Fruit fly (Drosophila melanogaster) whole organism, embryonic: Measurements from ENCODE around the gene rngo.
A peak's percentile ranks its signal among the peaks of the same experiment; 100 is the strongest.

Source experiments
- BtbVII ChIP-seq: fragments of 200-800 bp; sonication (Bioruptor generic); optimal IDR thresholded peaks from 3 replicates; lab custom pipeline; 2017; ENCODE audit warnings: missing biosample characterization, mild to moderate bottlenecking, missing genetic modification characterization
- C15 ChIP-seq: fragments of 200-800 bp; sonication (Bioruptor generic); IDR thresholded peaks from 3 replicates; pipeline ENCODE4 v1.3.6; 2022; ENCODE audit warnings: missing biosample characterization, missing genetic modification characterization
- CG10147 ChIP-seq: fragments of 200-800 bp; sonication (Bioruptor generic); optimal IDR thresholded peaks from 2 replicates; lab custom pipeline; 2019; ENCODE audit warnings: missing biosample characterization, mild to moderate bottlenecking, missing genetic modification characterization, moderate library complexity
- CG1024 ChIP-seq: fragments of 200-800 bp; sonication (Bioruptor generic); IDR thresholded peaks from 2 replicates; pipeline ENCODE4 v1.3.6; 2022; ENCODE audit warnings: missing biosample characterization, missing genetic modification characterization
- CG10543 ChIP-seq: fragments of 200-800 bp; sonication (Bioruptor generic); optimal IDR thresholded peaks from 3 replicates; lab custom pipeline; 2017; ENCODE audit warnings: missing biosample characterization, mild to moderate bottlenecking, missing genetic modification characterization, moderate library complexity
- CG12155 ChIP-seq: fragments of 200-800 bp; sonication (Bioruptor generic); optimal IDR thresholded peaks from 3 replicates; lab custom pipeline; 2016; ENCODE audit warnings: missing biosample characterization, missing genetic modification characterization
- CG12219 ChIP-seq: fragments of 200-800 bp; sonication (Bioruptor generic); optimal IDR thresholded peaks from 3 replicates; lab custom pipeline; 2018; ENCODE audit warnings: missing biosample characterization, mild to moderate bottlenecking, missing genetic modification characterization
- CG13775 ChIP-seq: fragments of 200-800 bp; sonication (Bioruptor generic); optimal IDR thresholded peaks from 3 replicates; lab custom pipeline; 2017; ENCODE audit warnings: missing biosample characterization, mild to moderate bottlenecking, missing genetic modification characterization
- CG14965 ChIP-seq: fragments of 200-800 bp; sonication (Bioruptor generic); optimal IDR thresholded peaks from 2 replicates; lab custom pipeline; 2016; ENCODE audit warnings: missing biosample characterization, missing genetic modification characterization, borderline replicate concordance
- CG15073 ChIP-seq: fragments of 200-800 bp; sonication (Bioruptor generic); optimal IDR thresholded peaks from 2 replicates; lab custom pipeline; 2016; ENCODE audit warnings: missing biosample characterization, missing genetic modification characterization
- CG2129 ChIP-seq: fragments of 200-800 bp; sonication (Bioruptor generic); IDR thresholded peaks from 2 replicates; pipeline ENCODE4 v1.3.6; 2022; ENCODE audit warnings: missing biosample characterization, missing genetic modification characterization; ENCODE audit not compliant: partially characterized antibody
- CG31224 ChIP-seq: fragments of 200-800 bp; sonication (Bioruptor generic); IDR thresholded peaks from 2 replicates; pipeline ENCODE4 v1.3.6; 2022; ENCODE audit warnings: missing biosample characterization, missing genetic modification characterization
- CG3281 ChIP-seq: fragments of 200-800 bp; sonication (Bioruptor generic); optimal IDR thresholded peaks from 3 replicates; lab custom pipeline; 2017; ENCODE audit warnings: missing biosample characterization, mild to moderate bottlenecking, missing genetic modification characterization
- CG34376 ChIP-seq: fragments of 200-800 bp; sonication (Bioruptor generic); optimal IDR thresholded peaks from 2 replicates; lab custom pipeline; 2018; ENCODE audit warnings: missing biosample characterization, mild to moderate bottlenecking, missing genetic modification characterization
- CG3847 ChIP-seq: fragments of 200-800 bp; sonication (Bioruptor generic); IDR thresholded peaks from 2 replicates; pipeline ENCODE4 v1.3.6; 2022; ENCODE audit warnings: missing biosample characterization, missing genetic modification characterization
- CG3995 ChIP-seq: fragments of 200-800 bp; sonication (Bioruptor generic); optimal IDR thresholded peaks from 3 replicates; lab custom pipeline; 2016; ENCODE audit warnings: missing biosample characterization, missing genetic modification characterization
- CG4282 ChIP-seq: fragments of 200-800 bp; sonication (Bioruptor generic); optimal IDR thresholded peaks from 2 replicates; lab custom pipeline; 2016; ENCODE audit warnings: missing biosample characterization, missing genetic modification characterization
- CG7839 ChIP-seq: fragments of 200-800 bp; sonication (Bioruptor generic); optimal IDR thresholded peaks from 3 replicates; lab custom pipeline; 2018; ENCODE audit warnings: missing biosample characterization, mild to moderate bottlenecking, missing genetic modification characterization, moderate library complexity
- CG7963 ChIP-seq: fragments of 200-800 bp; sonication (Bioruptor generic); IDR thresholded peaks from 3 replicates; pipeline ENCODE4 v1.3.6; 2022; ENCODE audit warnings: missing biosample characterization, missing genetic modification characterization; ENCODE audit not compliant: partially characterized antibody
- CG8281 ChIP-seq: fragments of 200-800 bp; sonication (Bioruptor generic); optimal IDR thresholded peaks from 2 replicates; lab custom pipeline; 2018; ENCODE audit warnings: missing biosample characterization, mild to moderate bottlenecking, missing genetic modification characterization, moderate library complexity
- CG8290 ChIP-seq, 3 experiments: fragments of 200-800 bp; sonication (Bioruptor generic); optimal IDR thresholded peaks; 2 replicates each; lab custom pipeline; 2016 to 2019; ENCODE audit warnings: missing biosample characterization in 3 of 3, missing genetic modification characterization in 3 of 3, mild to moderate bottlenecking in 2 of 3, moderate library complexity in 1 of 3
- CG8924 ChIP-seq: fragments of 200-800 bp; optimal IDR thresholded peaks from 3 replicates; lab custom pipeline; 2019; ENCODE audit warnings: missing biosample characterization, mild to moderate bottlenecking, missing genetic modification characterization, moderate library complexity
- Dll ChIP-seq: fragments of 200-800 bp; sonication (Bioruptor generic); IDR thresholded peaks from 4 replicates; pipeline ENCODE4 v1.3.6; 2022; ENCODE audit warnings: missing biosample characterization, missing genetic modification characterization; ENCODE audit not compliant: partially characterized antibody
- E2f1 ChIP-seq: fragments of 200-800 bp; sonication (Bioruptor generic); IDR thresholded peaks from 2 replicates; pipeline ENCODE4 v1.3.6; 2022; ENCODE audit warnings: missing biosample characterization, missing genetic modification characterization
- Ets65A ChIP-seq: fragments of 200-800 bp; sonication (Bioruptor generic); peaks from one replicate; lab custom pipeline; 2016; ENCODE audit warnings: missing biosample characterization, missing genetic modification characterization
- HmgD ChIP-seq: fragments of 200-800 bp; sonication (Bioruptor generic); optimal IDR thresholded peaks from 3 replicates; lab custom pipeline; 2016; ENCODE audit warnings: missing biosample characterization, missing genetic modification characterization
- Hmr ChIP-seq: fragments of 200-800 bp; sonication (Bioruptor generic); optimal IDR thresholded peaks from 3 replicates; lab custom pipeline; 2017; ENCODE audit warnings: mild to moderate bottlenecking, missing biosample characterization, missing genetic modification reagents, missing genetic modification characterization
- Hr51 ChIP-seq, 2 experiments: fragments of 200-800 bp; sonication (Bioruptor generic); optimal IDR thresholded peaks; 2 replicates in 1 of 2; 3 replicates in 1 of 2; lab custom pipeline; 2016 to 2018; ENCODE audit warnings: missing biosample characterization in 2 of 2, missing genetic modification characterization in 2 of 2, mild to moderate bottlenecking in 1 of 2, moderate library complexity in 1 of 2
- Myb ChIP-seq: fragments of 200-800 bp; sonication (Bioruptor generic); optimal IDR thresholded peaks from 2 replicates; lab custom pipeline; 2016; ENCODE audit warnings: missing biosample characterization, missing genetic modification characterization
- Nf-YC ChIP-seq: fragments of 200-800 bp; optimal IDR thresholded peaks from 3 replicates; lab custom pipeline; 2019; ENCODE audit warnings: missing biosample characterization, mild to moderate bottlenecking, missing genetic modification characterization, moderate library complexity
- Scr ChIP-seq: fragments of 200-800 bp; sonication (Bioruptor generic); IDR thresholded peaks from 2 replicates; pipeline ENCODE4 v1.3.6; 2022; ENCODE audit warnings: missing biosample characterization, missing genetic modification characterization; ENCODE audit not compliant: partially characterized antibody
- al ChIP-seq: fragments of 200-800 bp; sonication (Bioruptor generic); IDR thresholded peaks from 2 replicates; pipeline ENCODE4 v1.3.6; 2022; ENCODE audit warnings: missing biosample characterization, missing genetic modification characterization
- amos ChIP-seq: fragments of 200-800 bp; sonication (Bioruptor generic); IDR thresholded peaks from 2 replicates; pipeline ENCODE4 v1.3.6; 2022; ENCODE audit warnings: missing biosample characterization, missing genetic modification characterization; ENCODE audit not compliant: partially characterized antibody
- crol ChIP-seq: fragments of 200-800 bp; sonication (Bioruptor generic); IDR thresholded peaks from 2 replicates; pipeline ENCODE4 v1.3.6; 2022; ENCODE audit warnings: missing biosample characterization, missing genetic modification characterization
- dati ChIP-seq: fragments of 200-800 bp; sonication (Bioruptor generic); IDR thresholded peaks from 2 replicates; pipeline ENCODE4 v1.3.6; 2022; ENCODE audit warnings: missing biosample characterization, missing genetic modification characterization
- en ChIP-seq: fragments of 200-800 bp; sonication (Bioruptor generic); optimal IDR thresholded peaks from 2 replicates; lab custom pipeline; 2016; ENCODE audit warnings: missing biosample characterization, missing genetic modification characterization
- gro ChIP-seq: fragments of 200-800 bp; sonication (Bioruptor generic); optimal IDR thresholded peaks from 2 replicates; lab custom pipeline; 2016; ENCODE audit warnings: missing biosample characterization, missing genetic modification characterization
- hb ChIP-seq: fragments of 200-800 bp; sonication (Bioruptor generic); IDR thresholded peaks from 3 replicates; pipeline ENCODE4 v1.3.6; 2022; ENCODE audit warnings: missing biosample characterization, missing genetic modification characterization; ENCODE audit not compliant: partially characterized antibody
- hkb ChIP-seq, 2 experiments: fragments of 200-800 bp in 1 of 2; fragments of >200 bp in 1 of 2; sonication (Bioruptor generic) in 1 of 2; IDR thresholded peaks in 1 of 2; optimal IDR thresholded peaks in 1 of 2; 2 replicates each; pipeline versions ENCODE4 v1.3.6 to Lab custom; 2017 to 2022; ENCODE audit warnings: missing biosample characterization in 1 of 2, missing genetic modification characterization in 1 of 2
- lbe ChIP-seq: fragments of 200-800 bp; sonication (Bioruptor generic); optimal IDR thresholded peaks from 2 replicates; lab custom pipeline; 2016; ENCODE audit warnings: missing biosample characterization, mild to moderate bottlenecking, missing genetic modification characterization
- nom ChIP-seq: fragments of 200-800 bp; sonication (Bioruptor generic); optimal IDR thresholded peaks from 2 replicates; lab custom pipeline; 2017; ENCODE audit warnings: missing biosample characterization, missing genetic modification characterization, mild to moderate bottlenecking, moderate library complexity, missing genetic modification reagents
- pzg ChIP-seq: fragments of 200-800 bp; sonication (Bioruptor generic); optimal IDR thresholded peaks from 3 replicates; lab custom pipeline; 2018; ENCODE audit warnings: missing biosample characterization, mild to moderate bottlenecking, missing genetic modification characterization, moderate library complexity
- ranshi ChIP-seq: fragments of 200-800 bp; sonication (Bioruptor generic); IDR thresholded peaks from 2 replicates; pipeline ENCODE4 v1.3.6; 2022; ENCODE audit warnings: missing biosample characterization, missing genetic modification characterization
- rib ChIP-seq: fragments of 200-800 bp; sonication (Bioruptor generic); IDR thresholded peaks from 2 replicates; pipeline ENCODE4 v1.3.6; 2022; ENCODE audit warnings: missing biosample characterization, missing genetic modification characterization
- tna ChIP-seq: fragments of 200-800 bp; sonication (Bioruptor generic); IDR thresholded peaks from 2 replicates; pipeline ENCODE4 v1.3.6; 2022; ENCODE audit warnings: missing biosample characterization, missing genetic modification characterization; ENCODE audit not compliant: partially characterized antibody
- z ChIP-seq: fragments of 200-800 bp; sonication (Bioruptor generic); IDR thresholded peaks from 3 replicates; pipeline ENCODE4 v1.3.6; 2022; ENCODE audit warnings: missing biosample characterization, missing genetic modification characterization
- zen ChIP-seq: fragments of 200-800 bp; sonication (Bioruptor generic); optimal IDR thresholded peaks from 3 replicates; lab custom pipeline; 2018; ENCODE audit warnings: missing biosample characterization, mild to moderate bottlenecking, missing genetic modification characterization, moderate library complexity

rngo gene

DNA sequence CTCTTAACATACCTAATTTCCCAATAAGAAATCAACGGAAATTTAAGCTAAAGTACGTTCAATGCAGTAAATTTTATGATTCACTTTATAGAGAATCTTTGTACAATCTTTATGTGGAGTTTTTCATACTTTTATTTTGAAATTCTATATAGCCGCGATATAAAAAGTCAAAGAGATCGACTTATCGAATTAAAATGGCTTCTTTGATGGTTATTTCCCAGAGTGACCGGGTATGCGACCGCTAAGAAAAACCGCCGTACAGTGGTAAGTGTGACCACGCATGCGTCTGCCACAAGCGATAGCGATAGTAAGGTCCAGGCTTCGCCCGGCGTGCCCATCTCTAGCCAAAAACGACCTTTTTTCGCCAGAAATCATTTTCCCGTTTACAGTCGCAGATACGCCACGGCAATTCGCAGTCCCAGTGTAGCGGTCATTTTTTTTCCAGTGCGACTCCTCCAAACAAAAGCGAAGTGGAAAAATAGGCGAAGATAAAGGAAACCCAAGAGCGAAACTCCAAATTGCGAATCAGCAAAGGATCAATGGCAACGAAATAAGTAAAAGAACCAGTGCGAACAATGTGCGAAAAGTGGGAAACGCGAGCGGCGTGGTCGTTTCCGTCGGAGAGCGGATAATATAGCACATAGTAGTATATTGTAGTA, 18.6 kb upstream of the rngo start, which contains the start of gene hang (continued):
- TF ChIP-seq CG12155 (GFP tag; lab: Kevin White, UChicago): no peak
- TF ChIP-seq E2f1 (GFP tag; lab: Robert Waterston, UW): peak; percentile 28; the same call in 1 of the 2 replicates
- peak; percentile 85 for TF ChIP-seq Ets65A (GFP tag; lab: Kevin White, UChicago)
- TF ChIP-seq Myb (GFP tag; lab: Kevin White, UChicago): peak; percentile 39
- TF ChIP-seq CG8924 (tag; lab: Kevin White, UChicago): peak; percentile 22
- TF ChIP-seq z (GFP tag; lab: Robert Waterston, UW): no peak
- TF ChIP-seq ranshi (GFP tag; lab: Robert Waterston, UW): 0 out of 2 replicates have a peak, but pooled peaks have one; percentile 4
- peak; percentile 67 for TF ChIP-seq nom (GFP tag; lab: Kevin White, UChicago)
- TF ChIP-seq hb: peak; percentile 38; the same call in 2 of the 3 replicates
- peak; percentile 24 for TF ChIP-seq CG3995 (GFP tag; lab: Kevin White, UChicago)
- peak; percentile 33; the same call in 1 of the 2 replicates for TF ChIP-seq CG1024 (GFP tag; lab: Robert Waterston, UW)
- no peak for TF ChIP-seq CG15073 (GFP tag; lab: Kevin White, UChicago)
- peak; percentile 27 for TF ChIP-seq CG10147 (GFP tag; lab: Kevin White, UChicago)
- peak; percentile 77 for TF ChIP-seq Scr (GFP tag; lab: Robert Waterston, UW)
- TF ChIP-seq en: no peak
- TF ChIP-seq CG3281 (GFP tag; lab: Kevin White, UChicago): peak; percentile 53
- peak; percentile 45 for TF ChIP-seq BtbVII (GFP tag; lab: Kevin White, UChicago)
- TF ChIP-seq crol: no peak
- TF ChIP-seq CG10543 (GFP tag; lab: Kevin White, UChicago): peak; percentile 75
- TF ChIP-seq CG7963 (GFP tag; lab: Robert Waterston, UW): peak; percentile 78
- TF ChIP-seq CG7839 (tag; lab: Kevin White, UChicago): peak; percentile 14
- no peak for TF ChIP-seq CG8281 (tag; lab: Kevin White, UChicago)
- TF ChIP-seq C15 (GFP tag; lab: Robert Waterston, UW): no peak
- TF ChIP-seq Hmr (GFP tag; lab: Kevin White, UChicago): peak; percentile 67
- TF ChIP-seq CG12219 (GFP tag; lab: Kevin White, UChicago): peak; percentile 5
- TF ChIP-seq Dll (GFP tag; lab: Robert Waterston, UW): peak; percentile 66; the same call in 3 of the 4 replicates
- TF ChIP-seq al (GFP tag; lab: Robert Waterston, UW): peak; percentile 32; the same call in 1 of the 2 replicates
- 0 out of 2 replicates have a peak, but pooled peaks have one; percentile 6 for TF ChIP-seq CG31224 (GFP tag; lab: Robert Waterston, UW)
- peak; percentile 40 for TF ChIP-seq lbe (GFP tag; lab: Kevin White, UChicago)
- no peak for TF ChIP-seq hkb (optimal IDR thresholded peaks at IDR 0.05; lab: Kevin White, UChicago)
- peak; percentile 61; the same call in 1 of the 2 replicates for TF ChIP-seq hkb (GFP tag; IDR thresholded peaks at IDR 0.05; lab: Robert Waterston, UW)
- TF ChIP-seq CG14965: no peak
- TF ChIP-seq Hr51 (GFP tag; optimal IDR thresholded peaks at IDR 0.05; lab: Kevin White, UChicago): peak in 1 of 2 experiments; percentile 56
- peak; percentile 67 for TF ChIP-seq CG34376 (GFP tag; lab: Kevin White, UChicago)
- no peak for TF ChIP-seq zen (tag; lab: Kevin White, UChicago)
- peak; percentile 91 for TF ChIP-seq amos (GFP tag; lab: Robert Waterston, UW)
- peak; percentile 34; the same call in 1 of the 2 replicates for TF ChIP-seq CG2129 (GFP tag; lab: Robert Waterston, UW)
- TF ChIP-seq pzg: peak; percentile 92
- peak; percentile 81 for TF ChIP-seq rib (GFP tag; lab: Robert Waterston, UW)
- peak; percentile 64 for TF ChIP-seq CG3847 (GFP tag; lab: Robert Waterston, UW)
- peak; percentile 83 for TF ChIP-seq HmgD (GFP tag; lab: Kevin White, UChicago)
- TF ChIP-seq CG8290 (GFP tag; optimal IDR thresholded peaks at IDR 0.05; lab: Kevin White, UChicago): peak; percentile 29
- TF ChIP-seq CG8290 (tag; optimal IDR thresholded peaks at IDR 0.05; lab: Kevin White, UChicago): peak in 1 of 2 experiments; percentile 80
- TF ChIP-seq gro (GFP tag; lab: Kevin White, UChicago): peak; percentile 65
- TF ChIP-seq CG4282 (GFP tag; lab: Kevin White, UChicago): peak; percentile 39
- peak; percentile 20 for TF ChIP-seq tna (GFP tag; lab: Robert Waterston, UW)
- TF ChIP-seq CG13775 (GFP tag; lab: Kevin White, UChicago): no peak
- no peak for TF ChIP-seq dati (GFP tag; lab: Robert Waterston, UW)
- TF ChIP-seq Nf-YC (tag; lab: Kevin White, UChicago): peak; percentile 31
